Fruit fly (Drosophila melanogaster) S2 (cell line): ENCODE data around the gene PXo.

Experiments used
- CG8478 ChIP-seq: fragments of >200 bp; optimal IDR thresholded peaks from 2 replicates; lab custom pipeline; 2018
- CTCF ChIP-seq, 2 experiments: fragments of >200 bp; optimal IDR thresholded peaks; 2 replicates each; lab custom pipeline; 2018

dm6 chr3L:5970169-5970568 is 49.1 kb upstream of the PXo start:
- TF ChIP-seq CG8478, result no peak
- TF ChIP-seq CTCF (optimal IDR thresholded peaks at IDR 0.05; lab: Kevin White, UChicago), result no peak
